Worm (Caenorhabditis elegans) whole organism, L3 larva: ENCODE data around the gene T24C2.3.

Source experiments
- R02D3.7 ChIP-seq: fragments of 150-350 bp; optimal IDR thresholded peaks from 2 replicates; lab custom pipeline; 2014; ENCODE audit warnings: missing biosample characterization, missing genetic modification characterization
- ama-1 ChIP-seq: fragments of 150-350 bp; optimal IDR thresholded peaks from 2 replicates; lab custom pipeline; 2018
- ceh-16 ChIP-seq: sonication (generic microtip); optimal IDR thresholded peaks from 2 replicates; lab custom pipeline; 2017; ENCODE audit warnings: missing biosample characterization, missing genetic modification characterization
- ceh-28 ChIP-seq: fragments of 150-350 bp; optimal IDR thresholded peaks from 2 replicates; lab custom pipeline; 2014; ENCODE audit warnings: missing biosample characterization, missing genetic modification reagents, missing genetic modification characterization
- ceh-82 ChIP-seq: fragments of 150-350 bp; optimal IDR thresholded peaks from 2 replicates; lab custom pipeline; 2014; ENCODE audit warnings: missing biosample characterization, missing genetic modification characterization
- ceh-9 ChIP-seq: sonication (generic microtip); optimal IDR thresholded peaks from 2 replicates; lab custom pipeline; 2018; ENCODE audit warnings: missing biosample characterization, missing genetic modification characterization
- daf-12 ChIP-seq: fragments of 150-350 bp; optimal IDR thresholded peaks from 2 replicates; lab custom pipeline; 2014; ENCODE audit warnings: missing biosample characterization, missing genetic modification reagents, missing genetic modification characterization
- egl-27 ChIP-seq: sonication (generic microtip); optimal IDR thresholded peaks from 4 replicates; lab custom pipeline; 2017; ENCODE audit warnings: missing biosample characterization, missing genetic modification reagents, missing genetic modification characterization
- egl-5 ChIP-seq: fragments of 150-350 bp; optimal IDR thresholded peaks from 2 replicates; lab custom pipeline; 2017; ENCODE audit warnings: missing biosample characterization, missing genetic modification reagents, missing genetic modification characterization, inconsistent platforms
- elt-2 ChIP-seq: sonication (generic microtip); optimal IDR thresholded peaks from 2 replicates; lab custom pipeline; 2016; ENCODE audit warnings: missing genetic modification reagents, mild to moderate bottlenecking, missing genetic modification characterization, missing compliant biosample characterization
- elt-3 ChIP-seq, 3 experiments: fragments of 150-350 bp in 1 of 3; sonication (generic microtip) in 2 of 3; optimal IDR thresholded peaks; 2 replicates in 2 of 3; 4 replicates in 1 of 3; lab custom pipeline; 2014 to 2017; ENCODE audit warnings: missing biosample characterization in 3 of 3, missing genetic modification characterization in 3 of 3
- eor-1 ChIP-seq, 2 experiments: fragments of 150-350 bp; optimal IDR thresholded peaks; 2 replicates each; lab custom pipeline; 2014 to 2018; ENCODE audit warnings: missing biosample characterization in 2 of 2, missing genetic modification characterization in 2 of 2
- fkh-10 ChIP-seq: sonication (generic microtip); optimal IDR thresholded peaks from 2 replicates; lab custom pipeline; 2017; ENCODE audit warnings: missing biosample characterization, missing genetic modification reagents, missing genetic modification characterization
- fkh-2 ChIP-seq: fragments of 150-350 bp; optimal IDR thresholded peaks from 2 replicates; lab custom pipeline; 2014; ENCODE audit warnings: missing biosample characterization, missing genetic modification reagents, missing genetic modification characterization
- fos-1 ChIP-seq: fragments of 150-350 bp; optimal IDR thresholded peaks from 2 replicates; lab custom pipeline; 2014; ENCODE audit warnings: missing biosample characterization, missing genetic modification characterization
- hmg-11 ChIP-seq: sonication (generic microtip); optimal IDR thresholded peaks from 2 replicates; lab custom pipeline; 2016; ENCODE audit warnings: missing genetic modification characterization, missing compliant biosample characterization
- jun-1 ChIP-seq: fragments of 150-350 bp; optimal IDR thresholded peaks from 2 replicates; lab custom pipeline; 2014; ENCODE audit warnings: missing biosample characterization, missing genetic modification reagents, missing genetic modification characterization
- lin-15B ChIP-seq: fragments of 150-350 bp; optimal IDR thresholded peaks from 2 replicates; lab custom pipeline; 2014; ENCODE audit warnings: missing biosample characterization, missing genetic modification characterization
- lsy-12 ChIP-seq: sonication (generic microtip); optimal IDR thresholded peaks from 2 replicates; lab custom pipeline; 2016; ENCODE audit warnings: mild to moderate bottlenecking, missing genetic modification characterization, missing compliant biosample characterization
- mdl-1 ChIP-seq: fragments of 150-350 bp; optimal IDR thresholded peaks from 2 replicates; lab custom pipeline; 2014; ENCODE audit warnings: missing biosample characterization, missing genetic modification characterization
- nhr-23 ChIP-seq: fragments of 150-350 bp; optimal IDR thresholded peaks from 2 replicates; lab custom pipeline; 2014; ENCODE audit warnings: missing biosample characterization, missing genetic modification reagents, missing genetic modification characterization
- nhr-237 ChIP-seq: fragments of 150-350 bp; optimal IDR thresholded peaks from 2 replicates; lab custom pipeline; 2014; ENCODE audit warnings: missing biosample characterization, missing genetic modification characterization
- nhr-25 ChIP-seq: sonication (generic microtip); optimal IDR thresholded peaks from 2 replicates; lab custom pipeline; 2017; ENCODE audit warnings: missing biosample characterization, missing genetic modification characterization
- nhr-28 ChIP-seq: fragments of 150-350 bp; optimal IDR thresholded peaks from 2 replicates; lab custom pipeline; 2014; ENCODE audit warnings: missing biosample characterization, missing genetic modification characterization
- nhr-67 ChIP-seq: fragments of 150-350 bp; optimal IDR thresholded peaks from 2 replicates; lab custom pipeline; 2014; ENCODE audit warnings: missing biosample characterization, missing genetic modification characterization
- nhr-76 ChIP-seq: fragments of 150-350 bp; sonication (generic microtip); optimal IDR thresholded peaks from 5 replicates; lab custom pipeline; 2014; ENCODE audit warnings: missing biosample characterization, missing genetic modification characterization
- pha-4 ChIP-seq: fragments of 150-350 bp; optimal IDR thresholded peaks from 2 replicates; lab custom pipeline; 2014; ENCODE audit warnings: missing biosample characterization, missing genetic modification reagents, missing genetic modification characterization
- pqm-1 ChIP-seq: fragments of 150-350 bp; optimal IDR thresholded peaks from 2 replicates; lab custom pipeline; 2017; ENCODE audit warnings: missing biosample characterization, missing genetic modification characterization, inconsistent platforms
- sea-2 ChIP-seq: fragments of 150-350 bp; sonication (generic microtip); optimal IDR thresholded peaks from 4 replicates; lab custom pipeline; 2014; ENCODE audit warnings: missing biosample characterization, missing genetic modification reagents, missing genetic modification characterization
- skn-1 ChIP-seq: fragments of 150-350 bp; optimal IDR thresholded peaks from 2 replicates; lab custom pipeline; 2014; ENCODE audit warnings: missing biosample characterization, missing genetic modification characterization
- tbx-2 ChIP-seq: sonication (generic microtip); optimal IDR thresholded peaks from 2 replicates; lab custom pipeline; 2016; ENCODE audit warnings: mild to moderate bottlenecking, missing genetic modification characterization, missing compliant biosample characterization
- unc-62 ChIP-seq: fragments of 150-350 bp; sonication (generic microtip); optimal IDR thresholded peaks from 4 replicates; lab custom pipeline; 2014; ENCODE audit warnings: missing biosample characterization, missing genetic modification reagents, missing genetic modification characterization
- ztf-11 ChIP-seq: fragments of 150-350 bp; optimal IDR thresholded peaks from 2 replicates; lab custom pipeline; 2014; ENCODE audit warnings: missing biosample characterization, missing genetic modification characterization
- ztf-4 ChIP-seq: fragments of 150-350 bp; optimal IDR thresholded peaks from 2 replicates; lab custom pipeline; 2014; ENCODE audit warnings: missing biosample characterization, missing genetic modification characterization

The T24C2.3 gene

ce11 chrX:14535913-14536312, 7.4 kb upstream of the T24C2.3 start:
- no peak for TF ChIP-seq nhr-76 (tag; lab: Kevin White, UChicago)
- no peak for TF ChIP-seq lin-15B
- peak; percentile 50 for TF ChIP-seq elt-2 (tag; lab: Kevin White, UChicago)
- no peak for TF ChIP-seq eor-1 (tag; optimal IDR thresholded peaks at IDR 0.05; lab: Kevin White, UChicago)
- peak; percentile 57 for TF ChIP-seq pqm-1 (tag; lab: Kevin White, UChicago)
- TF ChIP-seq, all 47 proteins: peak for 2

- no peak for TF ChIP-seq ztf-4 (tag; lab: Kevin White, UChicago)
- TF ChIP-seq egl-5 = no peak
- TF ChIP-seq skn-1 = no peak
- TF ChIP-seq pha-4 = peak; percentile 41
- peak; percentile 67 for TF ChIP-seq pqm-1 (tag; lab: Kevin White, UChicago)
- TF ChIP-seq ceh-28 (tag; lab: Kevin White, UChicago) = no peak
- TF ChIP-seq eor-1 (tag; optimal IDR thresholded peaks at IDR 0.05; lab: Kevin White, UChicago) = no peak
- no peak for TF ChIP-seq ceh-16 (tag; lab: Kevin White, UChicago)
- TF ChIP-seq elt-2 (tag; lab: Kevin White, UChicago) = peak; percentile 66
These were observed 5.7 kb upstream of the T24C2.3 start for ce11 chrX:14537625-14538024.

ce11 chrX:14539468-14539867, 3.9 kb upstream of the T24C2.3 start:
- TF ChIP-seq elt-2 (tag; lab: Kevin White, UChicago) = peak; percentile 80
- TF ChIP-seq nhr-67 (tag; lab: Kevin White, UChicago) = no peak
- no peak for TF ChIP-seq egl-5
- no peak for TF ChIP-seq elt-3 (tag; optimal IDR thresholded peaks at IDR 0.05; lab: Kevin White, UChicago)
- peak; percentile 75 for TF ChIP-seq pqm-1 (tag; lab: Kevin White, UChicago)

ce11 chrX:14541992-14542391, 1.3 kb upstream of the T24C2.3 start, which contains the start of gene fbxa-81:
TSS of gene fbxa-81 (minus strand) at chrX:14542092.
- no peak for TF ChIP-seq fos-1
- TF ChIP-seq fkh-2 (tag; lab: Kevin White, UChicago) = no peak
- TF ChIP-seq sea-2 (GFP tag; lab: Kevin White, UChicago) = no peak
- TF ChIP-seq egl-5 = no peak
- no peak for TF ChIP-seq nhr-237 (tag; lab: Kevin White, UChicago)
- TF ChIP-seq ceh-28 (tag; lab: Kevin White, UChicago) = no peak
- no peak for TF ChIP-seq ceh-16 (tag; lab: Kevin White, UChicago)
- no peak for TF ChIP-seq unc-62 (GFP tag; lab: Kevin White, UChicago)
- no peak for TF ChIP-seq lsy-12
- no peak for TF ChIP-seq jun-1 (tag; lab: Kevin White, UChicago)
- no peak for TF ChIP-seq mdl-1 (tag; lab: Kevin White, UChicago)
- TF ChIP-seq ceh-9 (tag; lab: Kevin White, UChicago) = no peak
- no peak for TF ChIP-seq ceh-82 (tag; lab: Kevin White, UChicago)
- TF ChIP-seq tbx-2 (tag; lab: Kevin White, UChicago) = no peak
- no peak for TF ChIP-seq egl-27
- no peak for TF ChIP-seq pha-4
- TF ChIP-seq pqm-1 (tag; lab: Kevin White, UChicago) = no peak
- TF ChIP-seq nhr-23 (tag; lab: Kevin White, UChicago) = no peak
- no peak for TF ChIP-seq ama-1 (lab: Kevin White, UChicago)
- no peak for TF ChIP-seq ztf-11 (tag; lab: Kevin White, UChicago)

ce11 chrX:14545543-14545942, 2.2 kb downstream of the T24C2.3 start, which contains the start of gene enri-2:
TSS of gene enri-2 (plus strand) at chrX:14545843.
- no peak for TF ChIP-seq nhr-25 (tag; lab: Kevin White, UChicago)
- TF ChIP-seq fos-1 = no peak
- TF ChIP-seq elt-3 (tag; optimal IDR thresholded peaks at IDR 0.05; lab: Kevin White, UChicago) = no peak
- no peak for TF ChIP-seq lsy-12
- TF ChIP-seq R02D3.7 (tag; lab: Kevin White, UChicago) = no peak
- TF ChIP-seq unc-62 (GFP tag; lab: Kevin White, UChicago) = no peak
- no peak for TF ChIP-seq hmg-11
- no peak for TF ChIP-seq ztf-4 (tag; lab: Kevin White, UChicago)
- TF ChIP-seq nhr-28 (tag; lab: Kevin White, UChicago) = no peak

- TF ChIP-seq lin-15B = no peak
- TF ChIP-seq elt-2 (tag; lab: Kevin White, UChicago) = no peak
- no peak for TF ChIP-seq nhr-28 (tag; lab: Kevin White, UChicago)
- no peak for TF ChIP-seq ceh-82 (tag; lab: Kevin White, UChicago)
- TF ChIP-seq fkh-2 (tag; lab: Kevin White, UChicago) = no peak
- TF ChIP-seq daf-12 = no peak
- no peak for TF ChIP-seq mdl-1 (tag; lab: Kevin White, UChicago)
- no peak for TF ChIP-seq tbx-2 (tag; lab: Kevin White, UChicago)
- TF ChIP-seq fkh-10 (GFP tag; lab: Kevin White, UChicago) = no peak
- no peak for TF ChIP-seq skn-1
- TF ChIP-seq fos-1 = no peak
- TF ChIP-seq lsy-12 = no peak
- no peak for TF ChIP-seq egl-27
- TF ChIP-seq ama-1 (lab: Kevin White, UChicago) = no peak
- TF ChIP-seq, all 47 proteins: peak for 0
These were observed 6.4 kb downstream of the T24C2.3 start, which contains the start of gene ram-5 for ce11 chrX:14549709-14550199. TSS of gene ram-5 (plus strand) at chrX:14550149.
